Fruit fly (Drosophila melanogaster) whole organism, embryonic: ENCODE data around the gene Dph3.

Experiments used
- Asciz ChIP-seq: fragments of 200-800 bp; sonication (Bioruptor generic); optimal IDR thresholded peaks from 2 replicates; lab custom pipeline; 2017; ENCODE audit warnings: missing biosample characterization, mild to moderate bottlenecking, missing genetic modification characterization, missing genetic modification reagents
- B-H1 ChIP-seq: fragments of 200-800 bp; sonication (Bioruptor generic); IDR thresholded peaks from 3 replicates; pipeline ENCODE4 v1.3.6; 2022; ENCODE audit warnings: missing biosample characterization, missing genetic modification characterization
- CG1024 ChIP-seq: fragments of 200-800 bp; sonication (Bioruptor generic); IDR thresholded peaks from 2 replicates; pipeline ENCODE4 v1.3.6; 2022; ENCODE audit warnings: missing biosample characterization, missing genetic modification characterization
- CG10321 ChIP-seq: fragments of 200-800 bp; sonication (Bioruptor generic); IDR thresholded peaks from 2 replicates; pipeline ENCODE4 v1.3.6; 2022; ENCODE audit warnings: missing biosample characterization, missing genetic modification characterization
- CG12299 ChIP-seq: fragments of 200-800 bp; sonication (Bioruptor generic); optimal IDR thresholded peaks from 2 replicates; lab custom pipeline; 2018; ENCODE audit warnings: missing biosample characterization, mild to moderate bottlenecking, missing genetic modification characterization
- CG12391 ChIP-seq: fragments of 200-800 bp; sonication (Bioruptor generic); optimal IDR thresholded peaks from 3 replicates; lab custom pipeline; 2018; ENCODE audit warnings: missing biosample characterization, mild to moderate bottlenecking, missing genetic modification characterization, moderate library complexity
- CG12659 ChIP-seq: fragments of 200-800 bp; sonication (Bioruptor generic); optimal IDR thresholded peaks from 3 replicates; lab custom pipeline; 2017; ENCODE audit warnings: mild to moderate bottlenecking, missing biosample characterization, missing genetic modification reagents, missing genetic modification characterization
- CG12744 ChIP-seq: fragments of 200-800 bp; sonication (Bioruptor generic); optimal IDR thresholded peaks from 2 replicates; lab custom pipeline; 2016; ENCODE audit warnings: missing biosample characterization, missing genetic modification characterization
- CG12769 ChIP-seq: fragments of 200-800 bp; sonication (Bioruptor generic); optimal IDR thresholded peaks from 2 replicates; lab custom pipeline; 2019; ENCODE audit warnings: missing biosample characterization, mild to moderate bottlenecking, missing genetic modification characterization, moderate library complexity
- CG16779 ChIP-seq: fragments of 200-800 bp; sonication (Bioruptor generic); IDR thresholded peaks from 2 replicates; pipeline ENCODE4 v1.3.6; 2022; ENCODE audit warnings: missing biosample characterization, missing genetic modification characterization
- CG30403 ChIP-seq: fragments of 200-800 bp; sonication (Bioruptor generic); optimal IDR thresholded peaks from 3 replicates; lab custom pipeline; 2016; ENCODE audit warnings: missing biosample characterization, missing genetic modification characterization
- CG32532 ChIP-seq: fragments of 200-800 bp; sonication (Bioruptor generic); IDR thresholded peaks from 2 replicates; pipeline ENCODE4 v1.3.6; 2022; ENCODE audit warnings: missing biosample characterization, missing genetic modification characterization
- CG34224 ChIP-seq: fragments of 200-800 bp; sonication (Bioruptor generic); IDR thresholded peaks from 3 replicates; pipeline ENCODE4 v1.3.6; 2022; ENCODE audit warnings: missing biosample characterization, missing genetic modification characterization; ENCODE audit not compliant: partially characterized antibody
- CG42726 ChIP-seq: fragments of 200-800 bp; sonication (Bioruptor generic); IDR thresholded peaks from 2 replicates; pipeline ENCODE4 v1.3.6; 2022; ENCODE audit warnings: missing biosample characterization, missing genetic modification characterization; ENCODE audit not compliant: partially characterized antibody
- CG4424 ChIP-seq: fragments of 200-800 bp; sonication (Bioruptor generic); optimal IDR thresholded peaks from 3 replicates; lab custom pipeline; 2016; ENCODE audit warnings: missing biosample characterization, missing genetic modification characterization
- CG6654 ChIP-seq: fragments of 200-800 bp; sonication (Bioruptor generic); optimal IDR thresholded peaks from 2 replicates; lab custom pipeline; 2017; ENCODE audit warnings: missing biosample characterization, mild to moderate bottlenecking, missing genetic modification characterization
- CG7928 ChIP-seq: fragments of 200-800 bp; sonication (Bioruptor generic); optimal IDR thresholded peaks from 2 replicates; lab custom pipeline; 2017; ENCODE audit warnings: missing biosample characterization, mild to moderate bottlenecking, missing genetic modification characterization
- CG8388 ChIP-seq: fragments of 200-800 bp; sonication (Bioruptor generic); optimal IDR thresholded peaks from 2 replicates; lab custom pipeline; 2019; ENCODE audit warnings: missing biosample characterization, mild to moderate bottlenecking, missing genetic modification characterization, moderate library complexity
- CG9727 ChIP-seq: fragments of 200-800 bp; sonication (Bioruptor generic); optimal IDR thresholded peaks from 3 replicates; lab custom pipeline; 2017; ENCODE audit warnings: missing biosample characterization, mild to moderate bottlenecking, missing genetic modification characterization
- CrebB ChIP-seq: fragments of 200-800 bp; sonication (Bioruptor generic); optimal IDR thresholded peaks from 3 replicates; lab custom pipeline; 2018; ENCODE audit warnings: missing biosample characterization, mild to moderate bottlenecking, missing genetic modification characterization
- D19A ChIP-seq: fragments of 200-800 bp; optimal IDR thresholded peaks from 3 replicates; lab custom pipeline; 2019; ENCODE audit warnings: missing biosample characterization, mild to moderate bottlenecking, missing genetic modification characterization, moderate library complexity
- Drgx ChIP-seq: fragments of 200-800 bp; sonication (Bioruptor generic); IDR thresholded peaks from 2 replicates; pipeline ENCODE4 v1.3.6; 2022; ENCODE audit warnings: missing biosample characterization, missing genetic modification characterization
- Elba2 ChIP-seq: fragments of 200-800 bp; sonication (Bioruptor generic); optimal IDR thresholded peaks from 3 replicates; lab custom pipeline; 2016; ENCODE audit warnings: missing biosample characterization, missing genetic modification characterization
- Ets65A ChIP-seq: fragments of 200-800 bp; sonication (Bioruptor generic); peaks from one replicate; lab custom pipeline; 2016; ENCODE audit warnings: missing biosample characterization, missing genetic modification characterization
- Fer3 ChIP-seq: fragments of 200-800 bp; sonication (Bioruptor generic); optimal IDR thresholded peaks from 2 replicates; lab custom pipeline; 2018; ENCODE audit warnings: missing biosample characterization, mild to moderate bottlenecking, missing genetic modification characterization, moderate library complexity
- HHEX ChIP-seq: fragments of 200-800 bp; sonication (Bioruptor generic); optimal IDR thresholded peaks from 3 replicates; lab custom pipeline; 2017; ENCODE audit warnings: missing biosample characterization, mild to moderate bottlenecking, missing genetic modification characterization, missing genetic modification reagents
- Hmr ChIP-seq: fragments of 200-800 bp; sonication (Bioruptor generic); optimal IDR thresholded peaks from 3 replicates; lab custom pipeline; 2017; ENCODE audit warnings: mild to moderate bottlenecking, missing biosample characterization, missing genetic modification reagents, missing genetic modification characterization
- Lpt ChIP-seq: fragments of >200 bp; optimal IDR thresholded peaks from 2 replicates; lab custom pipeline; 2018; ENCODE audit warnings: missing biosample characterization, missing genetic modification characterization
- MESR4 ChIP-seq: fragments of 200-800 bp; sonication (Bioruptor generic); optimal IDR thresholded peaks from 2 replicates; lab custom pipeline; 2018; ENCODE audit warnings: missing biosample characterization, mild to moderate bottlenecking, missing genetic modification characterization, moderate library complexity
- NK7.1 ChIP-seq: fragments of 200-800 bp; sonication (Bioruptor generic); optimal IDR thresholded peaks from 3 replicates; lab custom pipeline; 2016; ENCODE audit warnings: missing biosample characterization, missing genetic modification characterization
- Six4 ChIP-seq: fragments of 200-800 bp; sonication (Bioruptor generic); optimal IDR thresholded peaks from 2 replicates; lab custom pipeline; 2016; ENCODE audit warnings: missing biosample characterization, missing genetic modification characterization
- bcd ChIP-seq: fragments of 200-800 bp; sonication (Bioruptor generic); optimal IDR thresholded peaks from 2 replicates; lab custom pipeline; 2017; ENCODE audit warnings: missing biosample characterization, mild to moderate bottlenecking, missing genetic modification characterization
- corto ChIP-seq: fragments of 200-800 bp; sonication (Bioruptor generic); optimal IDR thresholded peaks from 2 replicates; lab custom pipeline; 2016; ENCODE audit warnings: missing biosample characterization, mild to moderate bottlenecking, missing genetic modification characterization, moderate library complexity
- ems ChIP-seq: fragments of 200-800 bp; sonication (Bioruptor generic); optimal IDR thresholded peaks from 3 replicates; lab custom pipeline; 2016; ENCODE audit warnings: missing biosample characterization, missing genetic modification characterization
- fd96Cb ChIP-seq: fragments of 200-800 bp; sonication (Bioruptor generic); optimal IDR thresholded peaks from 2 replicates; lab custom pipeline; 2018; ENCODE audit warnings: missing biosample characterization, mild to moderate bottlenecking, missing genetic modification characterization, moderate library complexity
- grn ChIP-seq: fragments of 200-800 bp; sonication (Bioruptor generic); optimal IDR thresholded peaks from 3 replicates; lab custom pipeline; 2017; ENCODE audit warnings: missing biosample characterization, missing genetic modification characterization
- lab ChIP-seq: fragments of 200-800 bp; sonication (Bioruptor generic); optimal IDR thresholded peaks from 3 replicates; lab custom pipeline; 2017; ENCODE audit warnings: missing biosample characterization, missing genetic modification characterization, mild to moderate bottlenecking, moderate library complexity, missing genetic modification reagents
- lilli ChIP-seq: fragments of 200-800 bp; sonication (Bioruptor generic); optimal IDR thresholded peaks from 3 replicates; lab custom pipeline; 2016; ENCODE audit warnings: missing biosample characterization, missing genetic modification characterization
- lmd ChIP-seq: fragments of 200-800 bp; sonication (Bioruptor generic); IDR thresholded peaks from 2 replicates; pipeline ENCODE4 v1.3.6; 2022; ENCODE audit warnings: missing biosample characterization, missing genetic modification characterization
- nau ChIP-seq: fragments of 200-800 bp; sonication (Bioruptor generic); optimal IDR thresholded peaks from 3 replicates; lab custom pipeline; 2017; ENCODE audit warnings: missing biosample characterization, mild to moderate bottlenecking, missing genetic modification characterization, missing genetic modification reagents
- nmo ChIP-seq: fragments of 200-800 bp; sonication (Bioruptor generic); optimal IDR thresholded peaks from 2 replicates; lab custom pipeline; 2018; ENCODE audit warnings: missing biosample characterization, mild to moderate bottlenecking, missing genetic modification characterization, moderate library complexity
- odd ChIP-seq: fragments of 200-800 bp; sonication (Bioruptor generic); optimal IDR thresholded peaks from 2 replicates; lab custom pipeline; 2017; ENCODE audit warnings: missing biosample characterization, mild to moderate bottlenecking, missing genetic modification characterization
- pho ChIP-seq: fragments of 200-800 bp; sonication (Bioruptor generic); optimal IDR thresholded peaks from 2 replicates; lab custom pipeline; 2016; ENCODE audit warnings: missing biosample characterization, missing genetic modification characterization
- pnt ChIP-seq: fragments of 200-800 bp; sonication (Bioruptor generic); optimal IDR thresholded peaks from 3 replicates; lab custom pipeline; 2016; ENCODE audit warnings: missing biosample characterization, missing genetic modification characterization
- row ChIP-seq: fragments of 200-800 bp; sonication (Bioruptor generic); IDR thresholded peaks from 3 replicates; pipeline ENCODE4 v1.3.6; 2022; ENCODE audit warnings: missing biosample characterization, missing genetic modification characterization
- run ChIP-seq: fragments of 200-800 bp; sonication (Bioruptor generic); optimal IDR thresholded peaks from 3 replicates; lab custom pipeline; 2018; ENCODE audit warnings: missing biosample characterization, mild to moderate bottlenecking, missing genetic modification characterization
- sisA ChIP-seq: fragments of 200-800 bp; sonication (Bioruptor generic); IDR thresholded peaks from 2 replicates; pipeline ENCODE4 v1.3.6; 2022; ENCODE audit warnings: missing biosample characterization, missing genetic modification characterization
- slbo ChIP-seq: fragments of 200-800 bp; sonication (Bioruptor generic); IDR thresholded peaks from 2 replicates; pipeline ENCODE4 v1.3.6; 2022; ENCODE audit warnings: missing biosample characterization, missing genetic modification characterization
- sob ChIP-seq: fragments of 200-800 bp; sonication (Bioruptor generic); IDR thresholded peaks from 2 replicates; pipeline ENCODE4 v1.3.6; 2022; ENCODE audit warnings: missing biosample characterization, missing genetic modification characterization
- trh ChIP-seq: fragments of 200-800 bp; sonication (Bioruptor generic); optimal IDR thresholded peaks from 2 replicates; lab custom pipeline; 2016; ENCODE audit warnings: missing biosample characterization, missing genetic modification characterization
- wor ChIP-seq: fragments of 200-800 bp; sonication (Bioruptor generic); IDR thresholded peaks from 2 replicates; pipeline ENCODE4 v1.3.6; 2022; ENCODE audit warnings: missing biosample characterization, missing genetic modification characterization

Gene Dph3

dm6 chr3R:11200885-11201421 lies 30.8 kb upstream of the Dph3 start (continued):
- peak; percentile 58 for TF ChIP-seq bcd (GFP tag; lab: Kevin White, UChicago)
- TF ChIP-seq CG12659 (GFP tag; lab: Kevin White, UChicago): peak; percentile 47
- TF ChIP-seq Lpt (GFP tag; lab: Kevin White, UChicago): no peak
- TF ChIP-seq corto: peak; percentile 76
- TF ChIP-seq ems (GFP tag; lab: Kevin White, UChicago): peak; percentile 15
- TF ChIP-seq CG1024 (GFP tag; lab: Robert Waterston, UW): no peak
- peak; percentile 68 for TF ChIP-seq CG32532 (GFP tag; lab: Robert Waterston, UW)
- peak; percentile 73; the same call in 1 of the 2 replicates for TF ChIP-seq sob (GFP tag; lab: Robert Waterston, UW)
- no peak for TF ChIP-seq CG34224 (GFP tag; lab: Robert Waterston, UW)
- peak; percentile 49 for TF ChIP-seq fd96Cb (tag; lab: Kevin White, UChicago)
- no peak for TF ChIP-seq pnt
- TF ChIP-seq CrebB: peak; percentile 29
- no peak for TF ChIP-seq pho (GFP tag; lab: Kevin White, UChicago)
- peak; percentile 70 for TF ChIP-seq Hmr (GFP tag; lab: Kevin White, UChicago)
- no peak for TF ChIP-seq MESR4 (GFP tag; lab: Kevin White, UChicago)
- TF ChIP-seq CG9727 (GFP tag; lab: Kevin White, UChicago): peak; percentile 60
- no peak for TF ChIP-seq CG7928 (GFP tag; lab: Kevin White, UChicago)
- TF ChIP-seq lilli (GFP tag; lab: Kevin White, UChicago): peak; percentile 51
- peak; percentile 7 for TF ChIP-seq CG6654 (GFP tag; lab: Kevin White, UChicago)
- no peak for TF ChIP-seq B-H1 (GFP tag; lab: Robert Waterston, UW)
- TF ChIP-seq CG12391: peak; percentile 60
- no peak for TF ChIP-seq Ets65A (GFP tag; lab: Kevin White, UChicago)
- peak; percentile 81 for TF ChIP-seq lab (GFP tag; lab: Kevin White, UChicago)
- TF ChIP-seq CG30403 (GFP tag; lab: Kevin White, UChicago): peak; percentile 59
- TF ChIP-seq odd (GFP tag; lab: Kevin White, UChicago): peak; percentile 43
- no peak for TF ChIP-seq run (tag; lab: Kevin White, UChicago)
- TF ChIP-seq trh (GFP tag; lab: Kevin White, UChicago): no peak
- TF ChIP-seq D19A (tag; lab: Kevin White, UChicago): peak; percentile 59
- no peak for TF ChIP-seq CG12299 (tag; lab: Kevin White, UChicago)
- no peak for TF ChIP-seq Elba2 (GFP tag; lab: Kevin White, UChicago)
- TF ChIP-seq wor (GFP tag; lab: Robert Waterston, UW): peak; percentile 21; the same call in 1 of the 2 replicates
- peak; percentile 36 for TF ChIP-seq CG4424 (GFP tag; lab: Kevin White, UChicago)
- TF ChIP-seq HHEX: peak; percentile 62
- peak; percentile 25 for TF ChIP-seq Six4 (GFP tag; lab: Kevin White, UChicago)
- TF ChIP-seq CG12744: no peak
- TF ChIP-seq Drgx (GFP tag; lab: Robert Waterston, UW): peak; percentile 47
- peak; percentile 92 for TF ChIP-seq row
- TF ChIP-seq nmo (GFP tag; lab: Kevin White, UChicago): peak; percentile 61
- peak; percentile 63 for TF ChIP-seq Fer3 (tag; lab: Kevin White, UChicago)
- peak; percentile 32 for TF ChIP-seq Asciz (GFP tag; lab: Kevin White, UChicago)
- TF ChIP-seq CG42726 (GFP tag; lab: Robert Waterston, UW): no peak
- TF ChIP-seq CG12769 (tag; lab: Kevin White, UChicago): peak; percentile 48
- TF ChIP-seq CG8388 (GFP tag; lab: Kevin White, UChicago): peak; percentile 17
- TF ChIP-seq slbo (GFP tag; lab: Robert Waterston, UW): peak; percentile 76
- TF ChIP-seq CG16779 (GFP tag; lab: Robert Waterston, UW): no peak
- TF ChIP-seq CG10321 (GFP tag; lab: Robert Waterston, UW): no peak
- peak; percentile 49; the same call in 1 of the 2 replicates for TF ChIP-seq lmd (GFP tag; lab: Robert Waterston, UW)
- TF ChIP-seq nau (GFP tag; lab: Kevin White, UChicago): peak; percentile 16
- TF ChIP-seq sisA (GFP tag; lab: Robert Waterston, UW): peak; percentile 55
- peak; percentile 13 for TF ChIP-seq NK7.1 (GFP tag; lab: Kevin White, UChicago)
- peak; percentile 4 for TF ChIP-seq grn (GFP tag; lab: Kevin White, UChicago)
